Worm (Caenorhabditis elegans) whole organism, L2 larva: Measurements from ENCODE around the gene clec-54.

Source experiments
- C34F6.9 ChIP-seq: fragments of 150-350 bp; optimal IDR thresholded peaks from 2 replicates; lab custom pipeline; 2014; ENCODE audit warnings: missing biosample characterization, missing genetic modification characterization
- F13H6.1 ChIP-seq: sonication (generic microtip); optimal IDR thresholded peaks from 2 replicates; lab custom pipeline; 2016; ENCODE audit warnings: missing genetic modification characterization, missing compliant biosample characterization
- R02D3.7 ChIP-seq: fragments of 150-350 bp; optimal IDR thresholded peaks from 2 replicates; lab custom pipeline; 2014; ENCODE audit warnings: missing biosample characterization, missing genetic modification characterization
- Y55F3AM.14 ChIP-seq: fragments of 200-800 bp; sonication (Bioruptor generic); optimal IDR thresholded peaks from 2 replicates; lab custom pipeline; 2018; ENCODE audit warnings: mild to moderate bottlenecking, missing genetic modification characterization, missing compliant biosample characterization
- ZK546.5 ChIP-seq: sonication (generic microtip); optimal IDR thresholded peaks from 2 replicates; lab custom pipeline; 2017; ENCODE audit warnings: missing biosample characterization, missing genetic modification characterization
- alr-1 ChIP-seq: fragments of 150-350 bp; optimal IDR thresholded peaks from 2 replicates; lab custom pipeline; 2014; ENCODE audit warnings: missing biosample characterization, missing genetic modification characterization
- ama-1 ChIP-seq: fragments of 150-350 bp; optimal IDR thresholded peaks from 2 replicates; lab custom pipeline; 2018; ENCODE audit warnings: inconsistent platforms
- blmp-1 ChIP-seq: sonication (generic microtip); optimal IDR thresholded peaks from 2 replicates; lab custom pipeline; 2017; ENCODE audit warnings: missing genetic modification characterization, mild to moderate bottlenecking, missing compliant biosample characterization, antibody characterized with exemption, moderate library complexity; ENCODE audit not compliant: insufficient read depth
- ceh-16 ChIP-seq: fragments of 150-350 bp; optimal IDR thresholded peaks from 2 replicates; lab custom pipeline; 2014; ENCODE audit warnings: missing biosample characterization, missing genetic modification characterization
- egl-27 ChIP-seq: sonication (generic microtip); optimal IDR thresholded peaks from 3 replicates; lab custom pipeline; 2017; ENCODE audit warnings: missing biosample characterization, missing genetic modification reagents, missing genetic modification characterization
- elt-1 ChIP-seq: fragments of 150-350 bp; optimal IDR thresholded peaks from 2 replicates; lab custom pipeline; 2014; ENCODE audit warnings: missing biosample characterization, missing genetic modification characterization
- fos-1 ChIP-seq: fragments of 150-350 bp; optimal IDR thresholded peaks from 2 replicates; lab custom pipeline; 2014; ENCODE audit warnings: missing biosample characterization, missing genetic modification characterization
- gmeb-1 ChIP-seq: fragments of 150-350 bp; optimal IDR thresholded peaks from 2 replicates; lab custom pipeline; 2014; ENCODE audit warnings: missing biosample characterization, missing genetic modification characterization
- lsy-2 ChIP-seq, 2 experiments: fragments of 150-350 bp in 1 of 2; sonication (generic microtip) in 1 of 2; optimal IDR thresholded peaks; 2 replicates each; lab custom pipeline; 2014 to 2017; ENCODE audit warnings: missing biosample characterization in 2 of 2, missing genetic modification characterization in 2 of 2
- mbf-1 ChIP-seq: sonication (generic microtip); optimal IDR thresholded peaks from 2 replicates; lab custom pipeline; 2017; ENCODE audit warnings: missing biosample characterization, missing genetic modification characterization
- mdl-1 ChIP-seq, 2 experiments: fragments of 150-350 bp in 1 of 2; sonication (generic microtip) in 1 of 2; optimal IDR thresholded peaks; 2 replicates each; lab custom pipeline; 2017; ENCODE audit warnings: missing biosample characterization in 2 of 2, missing genetic modification characterization in 2 of 2
- nhr-129 ChIP-seq: fragments of 150-350 bp; optimal IDR thresholded peaks from 2 replicates; lab custom pipeline; 2014; ENCODE audit warnings: missing biosample characterization, missing genetic modification characterization
- nhr-21 ChIP-seq: fragments of 150-350 bp; optimal IDR thresholded peaks from 2 replicates; lab custom pipeline; 2014; ENCODE audit warnings: missing biosample characterization, missing genetic modification characterization
- nhr-23 ChIP-seq: fragments of 150-350 bp; optimal IDR thresholded peaks from 2 replicates; lab custom pipeline; 2014; ENCODE audit warnings: missing biosample characterization, missing genetic modification reagents, missing genetic modification characterization
- nhr-237 ChIP-seq: fragments of 150-350 bp; optimal IDR thresholded peaks from 2 replicates; lab custom pipeline; 2014; ENCODE audit warnings: missing biosample characterization, missing genetic modification characterization
- nhr-25 ChIP-seq: fragments of 150-350 bp; sonication (generic microtip); optimal IDR thresholded peaks from 3 replicates; lab custom pipeline; 2014; ENCODE audit warnings: missing biosample characterization, missing genetic modification characterization
- nhr-6 ChIP-seq: fragments of 150-350 bp; optimal IDR thresholded peaks from 2 replicates; lab custom pipeline; 2014; ENCODE audit warnings: missing biosample characterization, missing genetic modification characterization
- nhr-77 ChIP-seq: fragments of 150-350 bp; optimal IDR thresholded peaks from 2 replicates; lab custom pipeline; 2014; ENCODE audit warnings: missing biosample characterization, missing genetic modification characterization
- peb-1 ChIP-seq: fragments of 150-350 bp; optimal IDR thresholded peaks from 2 replicates; lab custom pipeline; 2014; ENCODE audit warnings: missing biosample characterization, missing genetic modification characterization
- sem-4 ChIP-seq: fragments of 150-350 bp; optimal IDR thresholded peaks from 2 replicates; lab custom pipeline; 2014; ENCODE audit warnings: missing biosample characterization, missing genetic modification reagents, missing genetic modification characterization
- skn-1 ChIP-seq: sonication (generic microtip); optimal IDR thresholded peaks from 2 replicates; lab custom pipeline; 2017; ENCODE audit warnings: missing biosample characterization, missing genetic modification characterization
- sma-3 ChIP-seq: sonication (generic microtip); optimal IDR thresholded peaks from 2 replicates; lab custom pipeline; 2016; ENCODE audit warnings: missing genetic modification reagents, missing genetic modification characterization, missing compliant biosample characterization
- sma-9 ChIP-seq, 2 experiments: fragments of 150-350 bp in 1 of 2; sonication (generic microtip) in 1 of 2; optimal IDR thresholded peaks; 2 replicates each; lab custom pipeline; 2014 to 2016; ENCODE audit warnings: missing genetic modification characterization in 2 of 2, mild to moderate bottlenecking in 1 of 2, missing biosample characterization in 1 of 2, missing compliant biosample characterization in 1 of 2, missing genetic modification reagents in 1 of 2, moderate library complexity in 1 of 2
- snpc-4 ChIP-seq: fragments of 150-350 bp; optimal IDR thresholded peaks from 2 replicates; lab custom pipeline; 2014; ENCODE audit warnings: missing biosample characterization, missing genetic modification characterization
- unc-39 ChIP-seq: fragments of 150-350 bp; optimal IDR thresholded peaks from 2 replicates; lab custom pipeline; 2014; ENCODE audit warnings: missing biosample characterization, missing genetic modification characterization
- unc-55 ChIP-seq: fragments of 150-350 bp; sonication (generic microtip); optimal IDR thresholded peaks from 3 replicates; lab custom pipeline; 2014; ENCODE audit warnings: missing biosample characterization, missing genetic modification reagents, missing genetic modification characterization
- zag-1 ChIP-seq: fragments of 150-350 bp; optimal IDR thresholded peaks from 2 replicates; lab custom pipeline; 2014; ENCODE audit warnings: missing biosample characterization, missing genetic modification characterization
- ztf-1 ChIP-seq: fragments of 200-800 bp; sonication (Bioruptor generic); conservative IDR thresholded peaks from 2 replicates; pipeline ENCODE4 v1.3.6; 2022; ENCODE audit warnings: missing genetic modification characterization, missing compliant biosample characterization

clec-54 gene

ce11 chrV:14505745-14506214 is 29.1 kb downstream of the clec-54 start:
- TF ChIP-seq nhr-21 (tag; lab: Kevin White, UChicago) (peak; percentile 85), sem-4 (tag; lab: Kevin White, UChicago) (peak; percentile 42), nhr-237 (no peak), mdl-1 (tag; optimal IDR thresholded peaks at IDR 0.05; lab: Kevin White, UChicago) (peak in 1 of 2 experiments; percentile 4), nhr-6 (tag; lab: Kevin White, UChicago) (no peak), C34F6.9 (tag; lab: Kevin White, UChicago) (no peak), egl-27 (tag; lab: Kevin White, UChicago) (peak; percentile 73), ceh-16 (peak; percentile 89), sma-3 (GFP tag; lab: Kevin White, UChicago) (peak; percentile 44), gmeb-1 (tag; lab: Kevin White, UChicago) (peak; percentile 24), peb-1 (tag; lab: Kevin White, UChicago) (no peak), sma-9 (GFP tag; optimal IDR thresholded peaks at IDR 0.05; lab: Kevin White, UChicago) (peak; percentile 40), sma-9 (tag; optimal IDR thresholded peaks at IDR 0.05; lab: Kevin White, UChicago) (no peak), R02D3.7 (tag; lab: Kevin White, UChicago) (no peak), ZK546.5 (tag; lab: Kevin White, UChicago) (no peak), elt-1 (tag; lab: Kevin White, UChicago) (peak; percentile 85), mbf-1 (tag; lab: Kevin White, UChicago) (no peak), Y55F3AM.14 (GFP tag; lab: Kevin White, UChicago) (no peak), nhr-77 (tag; lab: Kevin White, UChicago) (no peak), fos-1 (peak; percentile 90), snpc-4 (tag; lab: Kevin White, UChicago) (no peak), nhr-25 (tag; lab: Kevin White, UChicago) (peak; percentile 48), alr-1 (tag; lab: Kevin White, UChicago) (no peak), nhr-129 (tag; lab: Kevin White, UChicago) (no peak), blmp-1 (tag; lab: Kevin White, UChicago) (peak; percentile 33), unc-55 (GFP tag; lab: Kevin White, UChicago) (no peak), zag-1 (tag; lab: Kevin White, UChicago) (no peak), F13H6.1 (no peak), skn-1 (tag; lab: Kevin White, UChicago) (peak; percentile 28)

- TF ChIP-seq mbf-1 (tag; lab: Kevin White, UChicago) = no peak
- no peak for TF ChIP-seq nhr-21 (tag; lab: Kevin White, UChicago)
- peak; percentile 98 for TF ChIP-seq nhr-23 (tag; lab: Kevin White, UChicago)
- peak; percentile 84 for TF ChIP-seq nhr-25 (tag; lab: Kevin White, UChicago)
- no peak for TF ChIP-seq nhr-237
- TF ChIP-seq sma-9 (GFP tag; optimal IDR thresholded peaks at IDR 0.05; lab: Kevin White, UChicago) = peak; percentile 94
- no peak for TF ChIP-seq sma-9 (tag; optimal IDR thresholded peaks at IDR 0.05; lab: Kevin White, UChicago)
- TF ChIP-seq egl-27 (tag; lab: Kevin White, UChicago) = peak; percentile 84
- TF ChIP-seq ama-1 (lab: Kevin White, UChicago) = no peak
- no peak for TF ChIP-seq ztf-1 (GFP tag; lab: Robert Waterston, UW)
- peak; percentile 100 for TF ChIP-seq elt-1 (tag; lab: Kevin White, UChicago)
- peak in 1 of 2 experiments; percentile 15 for TF ChIP-seq lsy-2 (tag; optimal IDR thresholded peaks at IDR 0.05; lab: Kevin White, UChicago)
- TF ChIP-seq ceh-16 = peak; percentile 100
- TF ChIP-seq unc-39 = no peak
- peak; percentile 90 for TF ChIP-seq blmp-1 (tag; lab: Kevin White, UChicago)
- TF ChIP-seq sem-4 (tag; lab: Kevin White, UChicago) = peak; percentile 60
Observed at ce11 chrV:14506713-14507675, 30.3 kb downstream of the clec-54 start.

ce11 chrV:14508005-14508521 is 31.4 kb downstream of the clec-54 start, which contains the start of gene R02D5.1:
R02D5.1 (plus strand) TSS chrV:14508249.
- TF ChIP-seq blmp-1 (tag; lab: Kevin White, UChicago) = peak; percentile 88
- TF ChIP-seq sma-9 (GFP tag; optimal IDR thresholded peaks at IDR 0.05; lab: Kevin White, UChicago) = no peak
- TF ChIP-seq sma-9 (tag; optimal IDR thresholded peaks at IDR 0.05; lab: Kevin White, UChicago) = no peak
- TF ChIP-seq, all 48 proteins: peak for 1
